Worm (Caenorhabditis elegans) whole organism, L4 larva: ENCODE data around the gene D2023.4.

Experiments used
- T26A8.4 ChIP-seq: fragments of 200-800 bp; sonication (Bioruptor generic); IDR thresholded peaks from 2 replicates; pipeline ENCODE4 v1.3.6; 2022; ENCODE audit warnings: missing genetic modification characterization, missing compliant biosample characterization
- ZK546.5 ChIP-seq, 2 experiments: sonication (generic microtip); optimal IDR thresholded peaks; 2 replicates each; lab custom pipeline; 2017; ENCODE audit warnings: missing biosample characterization in 2 of 2, missing genetic modification characterization in 2 of 2
- ama-1 ChIP-seq: fragments of 150-350 bp; optimal IDR thresholded peaks from 2 replicates; lab custom pipeline; 2014; ENCODE audit warnings: inconsistent platforms, mixed read lengths
- fos-1 ChIP-seq: fragments of 150-350 bp; optimal IDR thresholded peaks from 2 replicates; lab custom pipeline; 2014; ENCODE audit warnings: missing biosample characterization, missing genetic modification characterization
- jun-1 ChIP-seq: fragments of 150-350 bp; optimal IDR thresholded peaks from 2 replicates; lab custom pipeline; 2014; ENCODE audit warnings: missing biosample characterization, missing genetic modification reagents, missing genetic modification characterization
- nhr-11 ChIP-seq: fragments of 150-350 bp; optimal IDR thresholded peaks from 2 replicates; lab custom pipeline; 2014; ENCODE audit warnings: missing biosample characterization, missing genetic modification characterization
- nhr-237 ChIP-seq: sonication (generic microtip); optimal IDR thresholded peaks from 2 replicates; lab custom pipeline; 2017; ENCODE audit warnings: missing biosample characterization, missing genetic modification characterization
- nhr-28 ChIP-seq: fragments of 150-350 bp; optimal IDR thresholded peaks from 2 replicates; lab custom pipeline; 2014; ENCODE audit warnings: missing biosample characterization, missing genetic modification characterization
- nhr-48 ChIP-seq: sonication (generic microtip); optimal IDR thresholded peaks from 2 replicates; lab custom pipeline; 2016; ENCODE audit warnings: mild to moderate bottlenecking, missing genetic modification characterization, missing compliant biosample characterization
- snpc-4 ChIP-seq: fragments of 150-350 bp; optimal IDR thresholded peaks from 2 replicates; lab custom pipeline; 2014; ENCODE audit warnings: missing biosample characterization, missing genetic modification characterization
- spr-3 ChIP-seq: fragments of 200-800 bp; sonication (Bioruptor generic); optimal IDR thresholded peaks from 2 replicates; lab custom pipeline; 2018; ENCODE audit warnings: mild to moderate bottlenecking, missing genetic modification characterization, missing compliant biosample characterization
- ztf-11 ChIP-seq: fragments of 150-350 bp; optimal IDR thresholded peaks from 2 replicates; lab custom pipeline; 2014; ENCODE audit warnings: missing biosample characterization, missing genetic modification characterization

DNA sequence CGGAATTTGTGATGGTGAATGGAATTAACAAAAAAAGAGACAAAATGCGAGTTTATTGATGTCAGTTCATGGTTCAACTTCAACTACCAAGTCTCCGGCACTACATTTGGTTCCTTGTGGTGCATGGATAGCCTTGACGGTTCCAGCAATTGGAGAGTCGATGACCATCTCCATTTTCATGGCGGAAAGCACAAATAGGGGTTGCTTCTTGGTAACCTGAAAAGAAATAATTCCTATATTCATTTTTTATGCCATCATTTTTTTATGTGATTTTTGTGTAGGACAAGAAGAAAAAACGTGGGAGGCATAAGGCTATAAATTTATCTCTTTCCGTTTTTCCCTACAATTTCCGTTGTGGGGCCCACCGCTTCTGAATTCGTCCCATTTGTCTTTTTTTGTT lies 7.5 kb downstream of the D2023.4 start:
- no peak for TF ChIP-seq fos-1 (tag; lab: Kevin White, UChicago)
- no peak for TF ChIP-seq jun-1
- TF ChIP-seq ama-1 (lab: Kevin White, UChicago) = no peak
- no peak for TF ChIP-seq nhr-28
- TF ChIP-seq ztf-11 (tag; lab: Kevin White, UChicago) = no peak
- TF ChIP-seq nhr-48 (tag; lab: Kevin White, UChicago) = no peak
- no peak for TF ChIP-seq T26A8.4 (GFP tag; lab: Robert Waterston, UW)
- no peak for TF ChIP-seq nhr-11 (tag; lab: Kevin White, UChicago)
- no peak for TF ChIP-seq spr-3 (GFP tag; lab: Kevin White, UChicago)
- no peak for TF ChIP-seq ZK546.5 (tag; optimal IDR thresholded peaks at IDR 0.05; lab: Kevin White, UChicago)
- TF ChIP-seq nhr-237 = no peak
- no peak for TF ChIP-seq snpc-4 (tag; lab: Kevin White, UChicago)
